Fruit fly (Drosophila melanogaster) whole organism, embryonic: ENCODE results near the gene Ube3a.

Experiments used
- Asciz ChIP-seq: fragments of 200-800 bp; sonication (Bioruptor generic); optimal IDR thresholded peaks from 2 replicates; lab custom pipeline; 2017; ENCODE audit warnings: missing biosample characterization, mild to moderate bottlenecking, missing genetic modification characterization, missing genetic modification reagents
- B-H1 ChIP-seq: fragments of 200-800 bp; sonication (Bioruptor generic); IDR thresholded peaks from 3 replicates; pipeline ENCODE4 v1.3.6; 2022; ENCODE audit warnings: missing biosample characterization, missing genetic modification characterization
- CG11560 ChIP-seq: fragments of 200-800 bp; sonication (Bioruptor generic); IDR thresholded peaks from 3 replicates; pipeline ENCODE4 v1.3.6; 2022; ENCODE audit warnings: missing biosample characterization, missing genetic modification characterization
- CG11696 ChIP-seq: fragments of 200-800 bp; sonication (Bioruptor generic); IDR thresholded peaks from 2 replicates; pipeline ENCODE4 v1.3.6; 2022; ENCODE audit warnings: missing biosample characterization, missing genetic modification characterization
- CG13123 ChIP-seq: fragments of 200-800 bp; sonication (Bioruptor generic); optimal IDR thresholded peaks from 2 replicates; lab custom pipeline; 2016; ENCODE audit warnings: missing biosample characterization, missing genetic modification characterization
- CG15479 ChIP-seq: fragments of 200-800 bp; sonication (Bioruptor generic); optimal IDR thresholded peaks from 3 replicates; lab custom pipeline; 2019; ENCODE audit warnings: missing biosample characterization, mild to moderate bottlenecking, missing genetic modification characterization, moderate library complexity
- CG1603 ChIP-seq: fragments of 200-800 bp; sonication (Bioruptor generic); optimal IDR thresholded peaks from 2 replicates; lab custom pipeline; 2019; ENCODE audit warnings: missing biosample characterization, mild to moderate bottlenecking, missing genetic modification characterization, moderate library complexity
- CG17568 ChIP-seq: fragments of 200-800 bp; sonication (Bioruptor generic); optimal IDR thresholded peaks from 2 replicates; lab custom pipeline; 2018; ENCODE audit warnings: missing biosample characterization, mild to moderate bottlenecking, missing genetic modification characterization, moderate library complexity
- CG18476 ChIP-seq: fragments of 200-800 bp; sonication (Bioruptor generic); optimal IDR thresholded peaks from 2 replicates; lab custom pipeline; 2016; ENCODE audit warnings: missing biosample characterization, mild to moderate bottlenecking, missing genetic modification characterization
- CG2889 ChIP-seq: fragments of 200-800 bp; sonication (Bioruptor generic); IDR thresholded peaks from 3 replicates; pipeline ENCODE4 v1.3.6; 2022; ENCODE audit warnings: missing biosample characterization, missing genetic modification characterization
- CG31365 ChIP-seq: fragments of 200-800 bp; sonication (Bioruptor generic); optimal IDR thresholded peaks from 2 replicates; lab custom pipeline; 2018; ENCODE audit warnings: missing biosample characterization, mild to moderate bottlenecking, missing genetic modification characterization
- CG42726 ChIP-seq: fragments of 200-800 bp; sonication (Bioruptor generic); IDR thresholded peaks from 2 replicates; pipeline ENCODE4 v1.3.6; 2022; ENCODE audit warnings: missing biosample characterization, missing genetic modification characterization; ENCODE audit not compliant: partially characterized antibody
- CG4360 ChIP-seq: fragments of 200-800 bp; sonication (Bioruptor generic); IDR thresholded peaks from 2 replicates; pipeline ENCODE4 v1.3.6; 2022; ENCODE audit warnings: missing biosample characterization, missing genetic modification characterization
- CG5180 ChIP-seq: fragments of 200-800 bp; sonication (Bioruptor generic); optimal IDR thresholded peaks from 3 replicates; lab custom pipeline; 2017; ENCODE audit warnings: missing biosample characterization, missing genetic modification characterization, mild to moderate bottlenecking, moderate library complexity, missing genetic modification reagents
- CG5953 ChIP-seq: fragments of 200-800 bp; sonication (Bioruptor generic); IDR thresholded peaks from 2 replicates; pipeline ENCODE4 v1.3.6; 2022; ENCODE audit warnings: missing biosample characterization, missing genetic modification characterization
- CG6654 ChIP-seq: fragments of 200-800 bp; sonication (Bioruptor generic); optimal IDR thresholded peaks from 2 replicates; lab custom pipeline; 2017; ENCODE audit warnings: missing biosample characterization, mild to moderate bottlenecking, missing genetic modification characterization
- Dll ChIP-seq: fragments of 200-800 bp; sonication (Bioruptor generic); IDR thresholded peaks from 4 replicates; pipeline ENCODE4 v1.3.6; 2022; ENCODE audit warnings: missing biosample characterization, missing genetic modification characterization; ENCODE audit not compliant: partially characterized antibody
- Elba2 ChIP-seq: fragments of 200-800 bp; sonication (Bioruptor generic); optimal IDR thresholded peaks from 3 replicates; lab custom pipeline; 2016; ENCODE audit warnings: missing biosample characterization, missing genetic modification characterization
- Ets65A ChIP-seq: fragments of 200-800 bp; sonication (Bioruptor generic); peaks from one replicate; lab custom pipeline; 2016; ENCODE audit warnings: missing biosample characterization, missing genetic modification characterization
- HmgD ChIP-seq: fragments of 200-800 bp; sonication (Bioruptor generic); optimal IDR thresholded peaks from 3 replicates; lab custom pipeline; 2016; ENCODE audit warnings: missing biosample characterization, missing genetic modification characterization
- Jarid2 ChIP-seq: fragments of 200-800 bp; sonication (Bioruptor generic); optimal IDR thresholded peaks from 3 replicates; lab custom pipeline; 2017; ENCODE audit warnings: mild to moderate bottlenecking, missing biosample characterization, missing genetic modification reagents, missing genetic modification characterization
- Nf-YA ChIP-seq: fragments of 200-800 bp; sonication (Bioruptor generic); IDR thresholded peaks from 2 replicates; pipeline ENCODE4 v1.3.6; 2022; ENCODE audit warnings: missing biosample characterization, missing genetic modification characterization
- Sox100B ChIP-seq: fragments of 200-800 bp; sonication (Bioruptor generic); optimal IDR thresholded peaks from 3 replicates; lab custom pipeline; 2018; ENCODE audit warnings: missing biosample characterization, mild to moderate bottlenecking, missing genetic modification characterization
- Spps ChIP-seq: fragments of 200-800 bp; sonication (Bioruptor generic); optimal IDR thresholded peaks from 2 replicates; lab custom pipeline; 2018; ENCODE audit warnings: missing biosample characterization, mild to moderate bottlenecking, missing genetic modification characterization
- Xbp1 ChIP-seq: fragments of 200-800 bp; sonication (Bioruptor generic); optimal IDR thresholded peaks from 3 replicates; lab custom pipeline; 2016; ENCODE audit warnings: missing biosample characterization, mild to moderate bottlenecking, missing genetic modification characterization
- YL-1 ChIP-seq: fragments of 200-800 bp; sonication (Bioruptor generic); optimal IDR thresholded peaks from 3 replicates; lab custom pipeline; 2017; ENCODE audit warnings: missing biosample characterization, mild to moderate bottlenecking, missing genetic modification characterization
- cas ChIP-seq: fragments of 200-800 bp; sonication (Bioruptor generic); IDR thresholded peaks from 2 replicates; pipeline ENCODE4 v1.3.6; 2022; ENCODE audit warnings: missing biosample characterization, missing genetic modification characterization
- chif ChIP-seq, 2 experiments: fragments of 200-800 bp; sonication (Bioruptor generic); optimal IDR thresholded peaks; 3 replicates each; lab custom pipeline; 2016; ENCODE audit warnings: missing biosample characterization in 2 of 2, missing genetic modification characterization in 2 of 2
- cwo ChIP-seq: fragments of 200-800 bp; sonication (Bioruptor generic); optimal IDR thresholded peaks from 3 replicates; lab custom pipeline; 2017; ENCODE audit warnings: missing biosample characterization, missing genetic modification characterization, mild to moderate bottlenecking, moderate library complexity, missing genetic modification reagents
- dan ChIP-seq: fragments of 200-800 bp; sonication (Bioruptor generic); IDR thresholded peaks from 2 replicates; pipeline ENCODE4 v1.3.6; 2022; ENCODE audit warnings: missing biosample characterization, missing genetic modification characterization
- esg ChIP-seq: fragments of 200-800 bp; sonication (Bioruptor generic); conservative IDR thresholded peaks from 2 replicates; pipeline ENCODE4 v1.3.6; 2022; ENCODE audit warnings: missing biosample characterization, missing genetic modification characterization
- ftz-f1 ChIP-seq: fragments of 200-800 bp; sonication (Bioruptor generic); optimal IDR thresholded peaks from 2 replicates; lab custom pipeline; 2016; ENCODE audit warnings: missing biosample characterization, missing genetic modification characterization
- gce ChIP-seq: fragments of 200-800 bp; sonication (Bioruptor generic); IDR thresholded peaks from 3 replicates; pipeline ENCODE4 v1.3.6; 2022; ENCODE audit warnings: missing biosample characterization, missing genetic modification characterization
- gcm2 ChIP-seq: fragments of 200-800 bp; sonication (Bioruptor generic); optimal IDR thresholded peaks from 2 replicates; lab custom pipeline; 2016; ENCODE audit warnings: missing biosample characterization, missing genetic modification characterization
- hth ChIP-seq: fragments of >200 bp; optimal IDR thresholded peaks from 2 replicates; lab custom pipeline; 2017; ENCODE audit warnings: inconsistent platforms
- jumu ChIP-seq: fragments of 200-800 bp; sonication (Bioruptor generic); optimal IDR thresholded peaks from 3 replicates; lab custom pipeline; 2016; ENCODE audit warnings: missing biosample characterization, missing genetic modification characterization
- kni ChIP-seq: fragments of 200-800 bp; sonication (Bioruptor generic); optimal IDR thresholded peaks from 3 replicates; lab custom pipeline; 2017; ENCODE audit warnings: mild to moderate bottlenecking, missing biosample characterization, missing genetic modification reagents, missing genetic modification characterization
- lab ChIP-seq: fragments of 200-800 bp; sonication (Bioruptor generic); optimal IDR thresholded peaks from 3 replicates; lab custom pipeline; 2017; ENCODE audit warnings: missing biosample characterization, missing genetic modification characterization, mild to moderate bottlenecking, moderate library complexity, missing genetic modification reagents
- lov ChIP-seq, 2 experiments: fragments of 200-800 bp in 1 of 2; fragments of >200 bp in 1 of 2; sonication (Bioruptor generic) in 1 of 2; IDR thresholded peaks in 1 of 2; optimal IDR thresholded peaks in 1 of 2; 2 replicates in 1 of 2; 3 replicates in 1 of 2; pipeline versions ENCODE4 v1.3.6 to Lab custom; 2017 to 2022; ENCODE audit warnings: missing biosample characterization in 1 of 2, missing genetic modification characterization in 1 of 2
- nerfin-1 ChIP-seq: fragments of 200-800 bp; sonication (Bioruptor generic); optimal IDR thresholded peaks from 3 replicates; lab custom pipeline; 2019; ENCODE audit warnings: missing biosample characterization, mild to moderate bottlenecking, missing genetic modification characterization, moderate library complexity
- prd ChIP-seq, 3 experiments: fragments of >200 bp in 2 of 3; fragments of 200-800 bp in 1 of 3; sonication (Bioruptor generic) in 1 of 3; optimal IDR thresholded peaks in 2 of 3; IDR thresholded peaks in 1 of 3; 2 replicates in 2 of 3; 3 replicates in 1 of 3; pipeline versions ENCODE4 v1.3.6 to Lab custom; 2017 to 2022; ENCODE audit warnings: missing biosample characterization in 1 of 3, missing genetic modification characterization in 1 of 3
- rib ChIP-seq: fragments of 200-800 bp; sonication (Bioruptor generic); IDR thresholded peaks from 2 replicates; pipeline ENCODE4 v1.3.6; 2022; ENCODE audit warnings: missing biosample characterization, missing genetic modification characterization
- run ChIP-seq: fragments of 200-800 bp; sonication (Bioruptor generic); optimal IDR thresholded peaks from 3 replicates; lab custom pipeline; 2018; ENCODE audit warnings: missing biosample characterization, mild to moderate bottlenecking, missing genetic modification characterization
- salm ChIP-seq: fragments of 200-800 bp; sonication (Bioruptor generic); optimal IDR thresholded peaks from 2 replicates; lab custom pipeline; 2018; ENCODE audit warnings: missing biosample characterization, mild to moderate bottlenecking, missing genetic modification characterization
- usp ChIP-seq: fragments of >200 bp; optimal IDR thresholded peaks from 2 replicates; lab custom pipeline; 2017; ENCODE audit warnings: missing biosample characterization, missing genetic modification characterization
- vfl ChIP-seq: fragments of 200-800 bp; sonication (Bioruptor generic); optimal IDR thresholded peaks from 2 replicates; lab custom pipeline; 2016; ENCODE audit warnings: missing biosample characterization, missing genetic modification characterization
- vvl ChIP-seq: fragments of 200-800 bp; sonication (Bioruptor generic); IDR thresholded peaks from 2 replicates; pipeline ENCODE4 v1.3.6; 2022; ENCODE audit warnings: missing biosample characterization, missing genetic modification characterization

The Ube3a gene

DNA sequence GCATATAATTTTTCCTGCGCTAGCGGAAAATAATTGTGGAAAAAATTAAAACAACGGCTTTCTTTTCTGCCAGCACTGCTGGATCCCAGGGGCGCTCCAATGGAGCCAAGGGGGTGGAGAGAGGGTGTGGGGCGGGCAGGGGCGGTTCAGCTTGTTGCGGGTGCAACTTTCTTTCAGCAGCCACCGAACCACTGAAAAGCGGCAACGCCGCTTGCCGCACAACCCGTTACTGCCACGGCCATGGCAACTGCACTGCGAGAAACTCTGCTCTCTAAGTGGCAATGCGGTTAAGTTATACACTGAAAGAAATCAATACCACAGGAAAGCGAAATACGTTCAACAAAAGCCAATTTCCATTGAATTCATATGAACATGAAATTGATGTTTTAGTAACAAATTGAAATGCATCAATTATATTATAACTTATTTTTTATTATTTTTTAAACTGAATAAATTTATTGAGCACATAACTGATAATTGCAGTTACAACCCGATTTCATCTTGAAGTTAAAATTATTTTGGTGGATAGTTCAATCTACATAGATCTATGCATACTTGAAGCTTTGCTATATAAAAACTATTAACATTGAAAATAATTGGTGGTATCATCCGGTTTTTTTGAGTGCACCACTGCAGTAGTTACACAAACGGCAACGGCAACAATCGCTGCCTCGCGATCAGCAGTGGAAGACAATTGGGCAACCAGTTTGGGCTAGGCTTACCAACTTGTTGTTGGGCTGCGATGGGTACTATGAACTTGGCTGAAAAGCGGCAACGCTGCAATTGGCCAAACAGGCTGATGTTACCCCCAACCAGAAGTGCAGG is 46.0 kb upstream of the Ube3a start (continued):
- TF ChIP-seq ftz-f1 (GFP tag; lab: Kevin White, UChicago) (no peak), kni (GFP tag; lab: Kevin White, UChicago) (peak; percentile 86), rib (peak; percentile 77), esg (GFP tag; lab: Robert Waterston, UW) (0 out of 2 replicates have a peak, but pooled peaks have one; percentile 40), salm (tag; lab: Kevin White, UChicago) (peak; percentile 10), Dll (GFP tag; lab: Robert Waterston, UW) (no peak), Spps (peak; percentile 49), Sox100B (GFP tag; lab: Kevin White, UChicago) (peak; percentile 92), CG6654 (peak; percentile 64), Nf-YA (GFP tag; lab: Robert Waterston, UW) (no peak; the same call in none of the 2 replicates), CG4360 (GFP tag; lab: Robert Waterston, UW) (peak; percentile 44; the same call in 1 of the 2 replicates), gce (GFP tag; lab: Robert Waterston, UW) (peak; percentile 45; the same call in 1 of the 3 replicates), Xbp1 (GFP tag; lab: Kevin White, UChicago) (peak; percentile 86), usp (GFP tag; lab: Kevin White, UChicago) (no peak), YL-1 (GFP tag; lab: Kevin White, UChicago) (peak; percentile 78), CG11560 (no peak), dan (GFP tag; lab: Robert Waterston, UW) (no peak), Elba2 (GFP tag; lab: Kevin White, UChicago) (no peak), chif (GFP tag; optimal IDR thresholded peaks at IDR 0.05; lab: Kevin White, UChicago) (peak in 1 of 2 experiments; percentile 47), CG31365 (tag; lab: Kevin White, UChicago) (no peak), CG17568 (GFP tag; lab: Kevin White, UChicago) (peak; percentile 42), Jarid2 (GFP tag; lab: Kevin White, UChicago) (peak; percentile 46), run (peak; percentile 52), CG42726 (peak; percentile 81; the same call in 1 of the 2 replicates), CG11696 (GFP tag; lab: Robert Waterston, UW) (peak; percentile 60), HmgD (GFP tag; lab: Kevin White, UChicago) (no peak), CG18476 (peak; percentile 75), prd (optimal IDR thresholded peaks at IDR 0.05; lab: Kevin White, UChicago) (no peak), prd (GFP tag; IDR thresholded peaks at IDR 0.05; lab: Robert Waterston, UW) (peak; percentile 79), lov (optimal IDR thresholded peaks at IDR 0.05; lab: Kevin White, UChicago) (no peak), lov (GFP tag; IDR thresholded peaks at IDR 0.05; lab: Robert Waterston, UW) (peak; percentile 81), B-H1 (GFP tag; lab: Robert Waterston, UW) (peak; percentile 40; the same call in 2 of the 3 replicates), gcm2 (GFP tag; lab: Kevin White, UChicago) (no peak), hth (lab: Kevin White, UChicago) (no peak), vvl (GFP tag; lab: Robert Waterston, UW) (peak; percentile 67; the same call in 1 of the 2 replicates), Ets65A (GFP tag; lab: Kevin White, UChicago) (peak; percentile 76), CG15479 (GFP tag; lab: Kevin White, UChicago) (peak; percentile 61), CG5953 (peak; percentile 77), cas (GFP tag; lab: Robert Waterston, UW) (peak; percentile 36; the same call in 1 of the 2 replicates), Asciz (GFP tag; lab: Kevin White, UChicago) (peak; percentile 84), CG5180 (GFP tag; lab: Kevin White, UChicago) (peak; percentile 70), nerfin-1 (tag; lab: Kevin White, UChicago) (peak; percentile 74), jumu (GFP tag; lab: Kevin White, UChicago) (peak; percentile 7), CG1603 (peak; percentile 53), CG13123 (peak; percentile 49), cwo (peak; percentile 66), lab (GFP tag; lab: Kevin White, UChicago) (peak; percentile 78), vfl (GFP tag; lab: Kevin White, UChicago) (peak; percentile 5), CG2889 (GFP tag; lab: Robert Waterston, UW) (peak; percentile 67)
